Worm (Caenorhabditis elegans) whole organism, young adult: ENCODE data around the gene hrpl-1.

Experiments used
- K12H6.12 ChIP-seq: fragments of 200-800 bp; sonication (Bioruptor generic); optimal IDR thresholded peaks from 2 replicates; lab custom pipeline; 2018; ENCODE audit warnings: mild to moderate bottlenecking, missing genetic modification characterization, missing compliant biosample characterization
- ama-1 ChIP-seq, 3 experiments: fragments of 150-350 bp in 1 of 3; sonication (generic microtip) in 2 of 3; optimal IDR thresholded peaks; 2 replicates each; lab custom pipeline; 2014 to 2018; ENCODE audit warnings: missing biosample characterization in 2 of 3, missing genetic modification characterization in 2 of 3, missing genetic modification reagents in 2 of 3
- atf-7 ChIP-seq: sonication (generic microtip); optimal IDR thresholded peaks from 2 replicates; lab custom pipeline; 2017; ENCODE audit warnings: mild to moderate bottlenecking, missing genetic modification characterization, missing compliant biosample characterization
- attf-5 ChIP-seq: fragments of 200-800 bp; sonication (Bioruptor generic); optimal IDR thresholded peaks from 2 replicates; lab custom pipeline; 2018; ENCODE audit warnings: mild to moderate bottlenecking, missing genetic modification characterization, missing compliant biosample characterization
- lin-35 ChIP-seq, 3 experiments: fragments of 150-350 bp in 2 of 3; sonication (generic microtip) in 1 of 3; optimal IDR thresholded peaks; 2 replicates each; lab custom pipeline; 2014 to 2018; ENCODE audit warnings: missing biosample characterization in 3 of 3, missing genetic modification characterization in 3 of 3, missing genetic modification reagents in 3 of 3
- madf-8 ChIP-seq: fragments of 200-800 bp; sonication (Bioruptor generic); conservative IDR thresholded peaks from 2 replicates; pipeline ENCODE4 v1.3.6; 2022; ENCODE audit warnings: missing genetic modification reagents, missing genetic modification characterization, missing compliant biosample characterization
- mcd-1 ChIP-seq: fragments of 200-800 bp; sonication (Bioruptor generic); IDR thresholded peaks from 2 replicates; pipeline ENCODE4 v1.3.6; 2022; ENCODE audit warnings: missing genetic modification reagents, missing genetic modification characterization, missing compliant biosample characterization
- nhr-179 ChIP-seq: sonication (generic microtip); optimal IDR thresholded peaks from 2 replicates; lab custom pipeline; 2016; ENCODE audit warnings: mild to moderate bottlenecking, missing genetic modification characterization, missing compliant biosample characterization
- nhr-27 ChIP-seq: fragments of 200-800 bp; sonication (Bioruptor generic); optimal IDR thresholded peaks from 2 replicates; lab custom pipeline; 2018; ENCODE audit warnings: mild to moderate bottlenecking, missing genetic modification characterization, moderate library complexity, missing compliant biosample characterization
- pha-4 ChIP-seq: fragments of 150-350 bp; sonication (generic microtip); optimal IDR thresholded peaks from 2 replicates; lab custom pipeline; 2014; ENCODE audit warnings: missing biosample characterization, missing genetic modification reagents, missing genetic modification characterization
- rpc-1 ChIP-seq, 2 experiments: fragments of 150-350 bp in 1 of 2; sonication (generic microtip) in 1 of 2; optimal IDR thresholded peaks; 2 replicates each; lab custom pipeline; 2014 to 2018; ENCODE audit warnings: missing biosample characterization in 1 of 2, missing genetic modification characterization in 1 of 2, missing genetic modification reagents in 1 of 2, missing genotype in 1 of 2
- unc-62 ChIP-seq: fragments of 150-350 bp; optimal IDR thresholded peaks from 2 replicates; lab custom pipeline; 2014; ENCODE audit warnings: missing biosample characterization, missing genetic modification reagents, missing genetic modification characterization
- zim-3 ChIP-seq: sonication (generic microtip); optimal IDR thresholded peaks from 2 replicates; lab custom pipeline; 2017; ENCODE audit warnings: mild to moderate bottlenecking, missing genetic modification characterization, moderate library complexity, missing compliant biosample characterization

ce11 chrII:6934729-6935128 is 36.2 kb downstream of the hrpl-1 start:
- TF ChIP-seq atf-7 (tag; lab: Kevin White, UChicago) = no peak
- TF ChIP-seq lin-35 (GFP tag; optimal IDR thresholded peaks at IDR 0.05; lab: Kevin White, UChicago) = no peak
- TF ChIP-seq madf-8 (GFP tag; lab: Robert Waterston, UW) = no peak
- no peak for TF ChIP-seq unc-62
- no peak for TF ChIP-seq ama-1 (optimal IDR thresholded peaks at IDR 0.05; lab: Kevin White, UChicago)
- TF ChIP-seq ama-1 (GFP tag; optimal IDR thresholded peaks at IDR 0.05; lab: Kevin White, UChicago) = no peak
- no peak for TF ChIP-seq K12H6.12 (tag; lab: Kevin White, UChicago)
- no peak for TF ChIP-seq pha-4 (tag; lab: Kevin White, UChicago)
- no peak for TF ChIP-seq nhr-27 (tag; lab: Kevin White, UChicago)
- TF ChIP-seq mcd-1 (GFP tag; lab: Robert Waterston, UW) = no peak
- TF ChIP-seq zim-3 = no peak
- no peak for TF ChIP-seq rpc-1 (optimal IDR thresholded peaks at IDR 0.05; lab: Kevin White, UChicago)
- TF ChIP-seq rpc-1 (tag; optimal IDR thresholded peaks at IDR 0.05; lab: Kevin White, UChicago) = no peak
- no peak for TF ChIP-seq nhr-179 (tag; lab: Kevin White, UChicago)
- TF ChIP-seq attf-5 (GFP tag; lab: Kevin White, UChicago) = no peak
